Fruit fly (Drosophila melanogaster) whole organism, wandering third instar larva: Measurements from ENCODE around the gene CG10584.

Experiments
- Dfd ChIP-seq: fragments of >200 bp; optimal IDR thresholded peaks from 2 replicates; lab custom pipeline; 2017; ENCODE audit warnings: missing biosample characterization, missing genetic modification characterization
- Hnf4 ChIP-seq: fragments of 200-800 bp; sonication (Bioruptor generic); optimal IDR thresholded peaks from 2 replicates; lab custom pipeline; 2016; ENCODE audit warnings: missing biosample characterization, mild to moderate bottlenecking, missing genetic modification characterization
- Myc ChIP-seq: fragments of >200 bp; optimal IDR thresholded peaks from 2 replicates; lab custom pipeline; 2017
- Rel ChIP-seq, 2 experiments: fragments of 200-800 bp; sonication (Bioruptor generic) in 1 of 2; optimal IDR thresholded peaks; 2 replicates in 1 of 2; 3 replicates in 1 of 2; lab custom pipeline; 2016 to 2019; ENCODE audit warnings: mild to moderate bottlenecking in 2 of 2, missing biosample characterization in 2 of 2, missing genetic modification characterization in 2 of 2, moderate library complexity in 1 of 2
- br ChIP-seq: fragments of 200-800 bp; sonication (Bioruptor generic); optimal IDR thresholded peaks from 2 replicates; lab custom pipeline; 2016; ENCODE audit warnings: missing biosample characterization, missing genetic modification characterization
- brk ChIP-seq: fragments of 200-800 bp; sonication (Bioruptor generic); optimal IDR thresholded peaks from 2 replicates; lab custom pipeline; 2016; ENCODE audit warnings: missing biosample characterization, mild to moderate bottlenecking, missing genetic modification characterization
- dsf ChIP-seq: sonication (Bioruptor generic); optimal IDR thresholded peaks from 2 replicates; lab custom pipeline; 2016; ENCODE audit warnings: missing biosample characterization, missing genetic modification characterization, borderline replicate concordance
- fru ChIP-seq: fragments of 200-800 bp; sonication (Bioruptor generic); optimal IDR thresholded peaks from 3 replicates; lab custom pipeline; 2016; ENCODE audit warnings: missing biosample characterization, mild to moderate bottlenecking, missing genetic modification characterization
- h ChIP-seq: fragments of 200-800 bp; sonication (Bioruptor generic); optimal IDR thresholded peaks from 3 replicates; lab custom pipeline; 2016; ENCODE audit warnings: missing biosample characterization, mild to moderate bottlenecking, missing genetic modification characterization

dm6 chr3L:20986929-20987363 is 44.2 kb downstream of the CG10584 start:
- TF ChIP-seq Hnf4 (GFP tag; lab: Kevin White, UChicago) (no peak), dsf (GFP tag; lab: Kevin White, UChicago) (no peak), Dfd (GFP tag; lab: Kevin White, UChicago) (no peak), brk (no peak), h (GFP tag; lab: Kevin White, UChicago) (no peak), fru (GFP tag; lab: Kevin White, UChicago) (no peak), Myc (lab: Kevin White, UChicago) (no peak), br (no peak), Rel (GFP tag; optimal IDR thresholded peaks at IDR 0.05; lab: Kevin White, UChicago) (no peak), Rel (tag; optimal IDR thresholded peaks at IDR 0.05; lab: Kevin White, UChicago) (no peak)
